Fruit fly (Drosophila melanogaster) whole organism, adult: Measurements from ENCODE around the gene CG12010.

ENCODE experiments used
- CG11617 ChIP-seq: fragments of 200-800 bp; sonication (Bioruptor generic); optimal IDR thresholded peaks from 2 replicates; lab custom pipeline; 2017; ENCODE audit warnings: mild to moderate bottlenecking, missing biosample characterization, missing genetic modification reagents, missing genetic modification characterization
- CG12768 ChIP-seq: fragments of 200-800 bp; sonication (Bioruptor generic); optimal IDR thresholded peaks from 2 replicates; lab custom pipeline; 2017; ENCODE audit warnings: missing biosample characterization, missing genetic modification characterization, mild to moderate bottlenecking, moderate library complexity, missing genetic modification reagents
- CG14711 ChIP-seq: fragments of 200-800 bp; sonication (Bioruptor generic); optimal IDR thresholded peaks from 2 replicates; lab custom pipeline; 2018; ENCODE audit warnings: missing biosample characterization, mild to moderate bottlenecking, missing genetic modification characterization, moderate library complexity
- CG1620 ChIP-seq: fragments of 200-800 bp; sonication (Bioruptor generic); optimal IDR thresholded peaks from 2 replicates; lab custom pipeline; 2016; ENCODE audit warnings: missing biosample characterization, missing genetic modification characterization
- CG33017 ChIP-seq: fragments of 200-800 bp; sonication (Bioruptor generic); optimal IDR thresholded peaks from 2 replicates; lab custom pipeline; 2018; ENCODE audit warnings: missing biosample characterization, mild to moderate bottlenecking, missing genetic modification characterization, moderate library complexity
- CG5204 ChIP-seq: fragments of 200-800 bp; sonication (Bioruptor generic); optimal IDR thresholded peaks from 2 replicates; lab custom pipeline; 2016; ENCODE audit warnings: missing biosample characterization, missing genetic modification characterization
- CG7045 ChIP-seq: fragments of 200-800 bp; sonication (Bioruptor generic); optimal IDR thresholded peaks from 2 replicates; lab custom pipeline; 2017; ENCODE audit warnings: missing biosample characterization, mild to moderate bottlenecking, missing genetic modification characterization
- CG7101 ChIP-seq: fragments of 200-800 bp; sonication (Bioruptor generic); optimal IDR thresholded peaks from 2 replicates; lab custom pipeline; 2018; ENCODE audit warnings: missing biosample characterization, mild to moderate bottlenecking, missing genetic modification characterization, moderate library complexity
- Clk ChIP-seq: fragments of 200-800 bp; sonication (Bioruptor generic); optimal IDR thresholded peaks from 2 replicates; lab custom pipeline; 2017; ENCODE audit warnings: missing biosample characterization, missing genetic modification characterization
- Crg-1 ChIP-seq: fragments of 200-800 bp; sonication (Bioruptor generic); optimal IDR thresholded peaks from 2 replicates; lab custom pipeline; 2016; ENCODE audit warnings: missing biosample characterization, missing genetic modification characterization
- Hr96 ChIP-seq: fragments of 200-800 bp; sonication (Bioruptor generic); optimal IDR thresholded peaks from 2 replicates; lab custom pipeline; 2016; ENCODE audit warnings: missing biosample characterization, missing genetic modification characterization
- Mnt ChIP-seq: fragments of 200-800 bp; sonication (Bioruptor generic); optimal IDR thresholded peaks from 2 replicates; lab custom pipeline; 2016; ENCODE audit warnings: missing biosample characterization, mild to moderate bottlenecking, missing genetic modification characterization
- bab1 ChIP-seq: fragments of 200-800 bp; sonication (Bioruptor generic); optimal IDR thresholded peaks from 3 replicates; lab custom pipeline; 2019; ENCODE audit warnings: missing biosample characterization, mild to moderate bottlenecking, missing genetic modification characterization, moderate library complexity
- cic ChIP-seq: fragments of 200-800 bp; sonication (Bioruptor generic); optimal IDR thresholded peaks from 2 replicates; lab custom pipeline; 2017; ENCODE audit warnings: missing biosample characterization, mild to moderate bottlenecking, missing genetic modification characterization, moderate library complexity
- cnc ChIP-seq, 2 experiments: fragments of >200 bp; optimal IDR thresholded peaks; 2 replicates each; lab custom pipeline; 2017
- kay ChIP-seq: fragments of 200-800 bp; sonication (Bioruptor generic); peaks from one replicate; lab custom pipeline; 2016; ENCODE audit warnings: missing biosample characterization, missing genetic modification characterization, borderline replicate concordance
- ovo ChIP-seq: fragments of 200-800 bp; sonication (Bioruptor generic); optimal IDR thresholded peaks from 2 replicates; lab custom pipeline; 2016; ENCODE audit warnings: missing biosample characterization, missing genetic modification characterization
- pad ChIP-seq: fragments of 200-800 bp; sonication (Bioruptor generic); optimal IDR thresholded peaks from 3 replicates; lab custom pipeline; 2017; ENCODE audit warnings: missing biosample characterization, missing genetic modification characterization, mild to moderate bottlenecking, moderate library complexity, missing genetic modification reagents
- tj ChIP-seq: fragments of 200-800 bp; sonication (Bioruptor generic); optimal IDR thresholded peaks from 3 replicates; lab custom pipeline; 2017; ENCODE audit warnings: missing biosample characterization, mild to moderate bottlenecking, missing genetic modification characterization, moderate library complexity
- toe ChIP-seq: fragments of 200-800 bp; sonication (Bioruptor generic); optimal IDR thresholded peaks from 2 replicates; lab custom pipeline; 2016; ENCODE audit warnings: missing biosample characterization, missing genetic modification characterization

The CG12010 gene

dm6 chr3L:3405592-3405991, 31.5 kb downstream of the CG12010 start:
- TF ChIP-seq CG33017 (tag; lab: Kevin White, UChicago) (no peak), CG12768 (GFP tag; lab: Kevin White, UChicago) (no peak), toe (GFP tag; lab: Kevin White, UChicago) (no peak), tj (GFP tag; lab: Kevin White, UChicago) (no peak), CG7045 (no peak), cic (GFP tag; lab: Kevin White, UChicago) (no peak), CG1620 (GFP tag; lab: Kevin White, UChicago) (no peak), CG7101 (tag; lab: Kevin White, UChicago) (no peak), CG14711 (tag; lab: Kevin White, UChicago) (no peak), Mnt (no peak), pad (GFP tag; lab: Kevin White, UChicago) (no peak), bab1 (GFP tag; lab: Kevin White, UChicago) (no peak), CG5204 (no peak)

- no peak for TF ChIP-seq toe (GFP tag; lab: Kevin White, UChicago)
- no peak for TF ChIP-seq CG11617 (GFP tag; lab: Kevin White, UChicago)
- no peak for TF ChIP-seq CG7101 (tag; lab: Kevin White, UChicago)
- TF ChIP-seq CG33017 (tag; lab: Kevin White, UChicago), result no peak
- TF ChIP-seq tj (GFP tag; lab: Kevin White, UChicago), result no peak
- TF ChIP-seq kay (GFP tag; lab: Kevin White, UChicago), result no peak
- TF ChIP-seq CG1620 (GFP tag; lab: Kevin White, UChicago), result no peak
- TF ChIP-seq CG14711 (tag; lab: Kevin White, UChicago), result no peak
- no peak for TF ChIP-seq CG7045
- TF ChIP-seq cic (GFP tag; lab: Kevin White, UChicago), result no peak
- TF ChIP-seq Mnt, result no peak
- TF ChIP-seq pad (GFP tag; lab: Kevin White, UChicago), result no peak
- TF ChIP-seq cnc (optimal IDR thresholded peaks at IDR 0.05; lab: Kevin White, UChicago), result no peak
- TF ChIP-seq Crg-1 (GFP tag; lab: Kevin White, UChicago), result no peak
- TF ChIP-seq ovo (GFP tag; lab: Kevin White, UChicago), result no peak
- TF ChIP-seq CG12768 (GFP tag; lab: Kevin White, UChicago), result no peak
Observed at dm6 chr3L:3406307-3407061, 32.4 kb downstream of the CG12010 start.

DNA sequence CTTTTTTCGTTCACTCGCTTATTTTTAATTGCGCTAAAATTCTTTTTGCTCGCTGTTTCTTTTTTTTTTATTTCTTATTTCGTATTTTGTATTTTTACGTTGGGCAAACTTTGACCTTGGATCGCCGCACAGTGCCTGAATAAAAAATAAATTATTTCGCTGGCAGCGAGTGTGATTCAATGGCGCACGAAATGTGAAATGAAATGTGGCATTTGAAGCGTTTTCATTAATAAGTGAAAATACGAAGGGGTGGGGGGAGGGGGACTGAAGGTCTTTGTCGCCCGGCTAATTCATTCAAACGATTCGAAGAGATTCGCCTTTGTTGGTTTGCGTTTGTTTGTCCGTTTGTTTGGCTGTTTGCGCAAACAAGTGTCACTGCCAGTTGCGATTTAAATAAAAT, 33.4 kb downstream of the CG12010 start:
- TF ChIP-seq CG7101 (tag; lab: Kevin White, UChicago) (no peak), Hr96 (GFP tag; lab: Kevin White, UChicago) (no peak), cic (GFP tag; lab: Kevin White, UChicago) (no peak), Clk (GFP tag; lab: Kevin White, UChicago) (no peak), CG5204 (no peak), tj (GFP tag; lab: Kevin White, UChicago) (no peak)

- no peak for TF ChIP-seq Clk (GFP tag; lab: Kevin White, UChicago)
- TF ChIP-seq tj (GFP tag; lab: Kevin White, UChicago), result peak; percentile 73
- TF ChIP-seq kay (GFP tag; lab: Kevin White, UChicago), result peak; percentile 70
Observed at dm6 chr3L:3408231-3408630, 34.1 kb downstream of the CG12010 start.

DNA sequence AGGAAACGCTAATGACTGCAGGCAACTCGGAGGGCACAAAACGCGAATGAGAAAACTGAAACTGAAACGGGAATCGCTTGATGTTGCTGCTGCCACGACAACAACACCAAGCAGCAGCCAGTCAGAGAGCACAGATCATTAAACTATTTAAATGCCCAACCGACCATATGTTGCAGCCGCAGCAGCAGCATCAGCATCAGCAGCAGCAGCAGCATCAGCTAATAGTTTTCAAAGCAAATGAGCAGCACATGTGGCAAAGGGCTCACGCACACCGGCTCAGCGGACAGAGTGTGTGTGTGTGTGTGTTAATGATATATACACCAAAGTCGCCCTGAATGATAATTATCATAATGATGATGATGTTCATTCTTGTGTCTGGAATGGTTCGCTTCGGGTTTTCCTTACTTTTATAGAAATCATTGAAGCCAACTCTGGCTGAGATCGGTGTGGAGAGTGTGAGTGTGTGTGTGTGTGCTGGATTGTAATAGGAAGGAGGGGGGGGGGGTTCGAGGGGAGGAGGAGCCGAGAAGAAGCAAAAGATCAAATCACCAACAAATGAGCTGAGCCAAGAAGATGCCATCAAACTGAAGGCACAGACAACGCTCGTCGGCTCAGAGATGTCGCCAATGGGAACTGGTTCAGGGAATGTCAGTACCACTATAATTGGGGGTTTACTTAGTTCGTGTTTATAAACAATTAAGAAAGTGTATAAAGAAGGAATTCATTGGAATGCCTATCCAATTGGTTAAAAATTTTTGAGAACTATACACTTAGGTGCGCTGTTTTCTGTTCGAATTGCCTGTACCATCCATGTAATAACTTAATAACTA, 34.9 kb downstream of the CG12010 start:
- TF ChIP-seq CG14711 (tag; lab: Kevin White, UChicago) (no peak), Hr96 (GFP tag; lab: Kevin White, UChicago) (no peak), Mnt (no peak), CG12768 (GFP tag; lab: Kevin White, UChicago) (no peak), toe (GFP tag; lab: Kevin White, UChicago) (no peak), kay (GFP tag; lab: Kevin White, UChicago) (no peak), tj (GFP tag; lab: Kevin White, UChicago) (no peak), CG1620 (GFP tag; lab: Kevin White, UChicago) (no peak), Crg-1 (GFP tag; lab: Kevin White, UChicago) (no peak), cic (GFP tag; lab: Kevin White, UChicago) (no peak), CG7045 (no peak), ovo (GFP tag; lab: Kevin White, UChicago) (no peak), Clk (GFP tag; lab: Kevin White, UChicago) (no peak), bab1 (GFP tag; lab: Kevin White, UChicago) (no peak), pad (GFP tag; lab: Kevin White, UChicago) (no peak)
